Worm (Caenorhabditis elegans): ENCODE data around the gene K07F5.22.

K07F5.22 gene

DNA sequence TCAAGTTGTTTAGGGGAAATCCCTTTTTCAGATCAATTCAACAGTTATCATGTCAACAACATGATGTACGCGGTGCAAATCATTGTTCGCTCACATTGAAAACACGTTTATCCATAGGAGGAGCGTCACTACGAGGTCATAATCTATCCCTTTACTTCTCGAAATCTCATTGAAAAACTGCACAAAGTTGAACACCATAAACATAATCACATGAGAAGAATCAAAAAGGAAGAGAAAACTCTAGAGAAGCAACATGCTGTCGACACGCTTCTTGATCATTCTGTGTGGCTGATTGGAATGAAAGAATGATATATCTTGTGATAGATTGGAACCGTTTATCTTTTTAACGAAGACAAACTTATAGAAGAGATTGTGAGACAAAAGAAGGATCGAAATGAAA, 3.0 kb downstream of the K07F5.22 start:
- no peak for TF ChIP-seq mab-5 (tag; optimal IDR thresholded peaks at IDR 0.05)
- TF ChIP-seq hlh-1 (tag; optimal IDR thresholded peaks at IDR 0.05), result no peak

DNA sequence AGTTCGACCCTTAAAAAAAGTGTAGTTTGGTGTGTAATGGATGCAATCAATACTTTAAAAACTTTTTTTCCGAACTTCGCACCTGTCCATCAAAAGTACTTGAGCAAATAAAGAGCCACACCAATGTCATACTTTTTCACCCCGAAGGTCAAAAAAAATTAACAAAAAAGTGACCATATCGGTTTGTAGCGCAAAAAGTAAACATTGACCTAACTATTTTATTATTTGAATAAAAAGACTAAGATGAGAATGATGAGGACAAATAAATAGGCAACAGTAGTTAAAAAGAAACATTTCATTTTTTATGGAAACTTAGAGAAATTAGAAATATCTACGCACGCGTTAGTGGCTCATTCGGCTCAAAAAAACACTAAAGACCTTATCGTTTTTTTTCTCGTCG, 4.5 kb downstream of the K07F5.22 start:
- TF ChIP-seq nhr-237 (tag; optimal IDR thresholded peaks at IDR 0.05), result no peak
- no peak for TF ChIP-seq blmp-1 (tag; optimal IDR thresholded peaks at IDR 0.05)
- TF ChIP-seq zip-8 (tag; optimal IDR thresholded peaks at IDR 0.05), result no peak
- TF ChIP-seq lsy-2 (tag; optimal IDR thresholded peaks at IDR 0.05), result no peak

DNA sequence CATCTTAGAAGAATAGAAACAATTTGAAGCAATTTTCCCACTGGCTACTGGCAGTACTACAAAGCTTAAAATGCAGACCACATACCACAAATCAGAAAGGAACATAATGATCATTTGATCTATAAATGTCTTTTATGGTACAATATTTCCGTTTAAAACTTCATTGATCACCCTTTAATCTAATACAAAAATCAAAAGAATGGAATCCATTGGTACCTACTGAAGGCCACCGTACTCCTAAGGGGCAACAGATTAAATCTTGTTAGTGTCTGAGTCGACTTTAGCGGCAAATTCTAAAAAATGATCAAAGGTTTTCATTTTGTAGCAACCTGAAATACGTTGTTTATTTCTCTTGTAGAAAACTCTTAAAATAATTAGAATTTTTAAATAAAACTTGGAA, 7.3 kb downstream of the K07F5.22 start:
- TF ChIP-seq unc-62 (GFP tag; optimal IDR thresholded peaks at IDR 0.05), result no peak
- TF ChIP-seq nhr-76 (tag; optimal IDR thresholded peaks at IDR 0.05), result no peak
- TF ChIP-seq ces-1 (GFP tag; optimal IDR thresholded peaks at IDR 0.05), result no peak
- TF ChIP-seq ceh-43 (GFP tag; optimal IDR thresholded peaks at IDR 0.05), result no peak
- no peak for TF ChIP-seq sptf-1 (tag; optimal IDR thresholded peaks at IDR 0.05)
- TF ChIP-seq lin-32 (GFP tag; optimal IDR thresholded peaks at IDR 0.05), result no peak
- TF ChIP-seq lin-13 (tag; optimal IDR thresholded peaks at IDR 0.05), result no peak
- TF ChIP-seq hlh-1 (tag; optimal IDR thresholded peaks at IDR 0.05), result no peak

DNA sequence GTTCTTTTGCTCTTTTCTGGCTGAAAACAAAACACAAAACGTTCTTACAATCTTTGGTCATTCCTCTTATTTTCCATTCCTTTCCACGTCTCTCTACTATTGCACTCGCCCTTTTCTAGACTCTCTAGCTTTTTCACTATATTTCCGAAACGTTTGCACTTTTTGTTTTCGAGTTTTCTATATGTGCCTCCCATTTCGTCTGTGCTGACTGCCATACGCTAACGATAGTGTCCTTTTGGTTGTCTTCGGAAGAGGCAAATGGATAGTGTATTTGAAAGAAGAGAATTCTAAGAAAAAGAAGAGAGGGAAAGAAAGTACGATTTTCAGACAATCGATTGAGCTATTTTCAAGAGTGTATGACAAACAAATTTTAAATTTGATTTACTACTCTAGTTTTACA, 7.9 kb downstream of the K07F5.22 start:
- TF ChIP-seq sptf-1 (tag; optimal IDR thresholded peaks at IDR 0.05) (no peak), unc-39 (tag; optimal IDR thresholded peaks at IDR 0.05) (no peak)

DNA sequence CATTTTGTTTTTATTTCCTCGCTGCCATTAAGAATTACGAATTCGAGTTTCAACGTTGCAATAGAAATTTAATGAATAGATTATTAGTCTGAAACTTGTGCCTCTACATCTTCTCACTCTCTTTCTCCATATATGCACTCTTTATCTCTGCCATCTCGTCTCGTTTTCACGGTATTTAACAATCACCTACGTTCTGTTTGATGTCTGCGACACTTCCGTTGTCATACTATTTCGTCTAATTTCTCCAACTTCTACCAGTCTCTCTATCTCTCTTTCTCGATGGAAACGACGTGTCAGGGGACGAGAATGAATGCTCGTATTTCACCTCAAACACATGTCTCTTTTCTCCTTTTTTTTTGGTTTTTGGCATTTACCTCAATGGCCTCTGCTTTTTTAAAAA, 9.0 kb downstream of the K07F5.22 start:
- TF ChIP-seq elt-1 (tag; optimal IDR thresholded peaks at IDR 0.05; ENCODE audit: borderline replicate concordance, insufficient read depth) (no peak), nhr-2 (tag; optimal IDR thresholded peaks at IDR 0.05) (no peak), hlh-1 (tag; optimal IDR thresholded peaks at IDR 0.05) (peak; percentile 66), unc-62 (GFP tag; optimal IDR thresholded peaks at IDR 0.05) (peak; percentile 64), nhr-28 (tag; optimal IDR thresholded peaks at IDR 0.05) (no peak), nhr-237 (tag; optimal IDR thresholded peaks at IDR 0.05) (peak; percentile 7), ham-2 (GFP tag; optimal IDR thresholded peaks at IDR 0.05) (no peak), unc-120 (tag; optimal IDR thresholded peaks at IDR 0.05; ENCODE audit: poor library complexity, severe bottlenecking) (peak; percentile 61), sem-2 (GFP tag; optimal IDR thresholded peaks at IDR 0.05) (no peak), ces-1 (GFP tag; optimal IDR thresholded peaks at IDR 0.05) (peak; percentile 28), nhr-12 (tag; optimal IDR thresholded peaks at IDR 0.05) (no peak), pha-4 (tag; optimal IDR thresholded peaks at IDR 0.05) (peak; percentile 38), lsy-2 (tag; optimal IDR thresholded peaks at IDR 0.05) (no peak)

DNA sequence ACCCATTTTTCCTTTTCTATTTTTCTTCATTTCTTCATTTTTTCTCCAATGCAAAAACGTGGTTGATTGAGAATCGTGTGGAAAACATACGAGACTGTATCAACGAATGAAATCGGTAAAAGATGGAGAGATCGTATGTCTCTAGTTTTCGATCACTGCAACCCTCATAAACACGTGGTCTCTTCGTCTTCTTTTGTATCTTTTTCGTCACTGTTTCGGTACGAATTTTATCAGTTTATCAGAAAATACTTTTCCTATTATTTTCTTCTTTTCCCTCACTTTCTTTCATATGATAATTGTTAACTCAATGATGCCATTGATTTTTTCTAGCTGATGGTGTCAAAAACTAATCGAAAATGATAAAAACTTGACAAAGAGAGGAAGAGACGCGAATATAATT, 10.8 kb downstream of the K07F5.22 start:
- TF ChIP-seq nhr-76 (tag; optimal IDR thresholded peaks at IDR 0.05), result no peak
- TF ChIP-seq tbx-8 (GFP tag; optimal IDR thresholded peaks at IDR 0.05), result no peak
- TF ChIP-seq mep-1 (tag; optimal IDR thresholded peaks at IDR 0.05), result no peak
- TF ChIP-seq lin-32 (GFP tag; optimal IDR thresholded peaks at IDR 0.05), result no peak
- TF ChIP-seq flh-1 (GFP tag; optimal IDR thresholded peaks at IDR 0.05), result no peak
- no peak for TF ChIP-seq lin-13 (tag; optimal IDR thresholded peaks at IDR 0.05)
- TF ChIP-seq bed-3 (GFP tag; optimal IDR thresholded peaks at IDR 0.05), result no peak
- no peak for TF ChIP-seq pha-4 (tag; optimal IDR thresholded peaks at IDR 0.05)
- no peak for TF ChIP-seq unc-120 (tag; optimal IDR thresholded peaks at IDR 0.05; ENCODE audit: poor library complexity, severe bottlenecking)
- no peak for TF ChIP-seq mls-2 (tag; optimal IDR thresholded peaks at IDR 0.05)

DNA sequence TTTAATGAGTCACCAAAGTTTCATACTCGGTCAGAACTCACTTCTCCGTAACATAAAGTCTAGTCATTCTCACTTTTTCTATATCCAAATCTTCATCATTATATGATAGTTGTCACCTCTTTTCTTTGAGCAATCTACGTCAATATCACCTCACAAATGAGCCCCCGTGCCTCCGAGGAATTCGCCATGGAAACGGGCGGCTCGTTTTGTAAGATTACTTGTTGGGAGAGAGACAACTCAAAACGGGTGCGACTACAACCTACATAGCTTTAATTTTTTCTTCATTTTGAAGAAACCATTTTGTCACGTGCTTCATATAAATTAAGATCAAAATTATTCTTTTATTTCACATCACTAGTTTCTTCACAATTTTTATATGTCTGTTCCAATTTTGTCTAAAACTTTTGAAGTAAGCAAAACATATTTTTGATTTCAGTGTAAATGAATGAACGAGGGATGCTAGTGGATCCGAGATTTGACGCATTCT, 14.1 kb downstream of the K07F5.22 start, which contains the start of gene nhr-4:
Gene nhr-4, plus strand, starts transcription at position 437 of the 487 bp plus-strand sequence.
- no peak for TF ChIP-seq nhr-2 (tag; optimal IDR thresholded peaks at IDR 0.05)
- TF ChIP-seq bed-3 (GFP tag; optimal IDR thresholded peaks at IDR 0.05), result no peak
- TF ChIP-seq nhr-76 (tag; optimal IDR thresholded peaks at IDR 0.05), result no peak
- TF ChIP-seq nhr-28 (tag; optimal IDR thresholded peaks at IDR 0.05), result no peak
- no peak for TF ChIP-seq mls-2 (tag; optimal IDR thresholded peaks at IDR 0.05)
- TF ChIP-seq snpc-4 (tag; optimal IDR thresholded peaks at IDR 0.05), result no peak
- TF ChIP-seq elt-1 (tag; optimal IDR thresholded peaks at IDR 0.05; ENCODE audit: borderline replicate concordance, insufficient read depth), result no peak
- TF ChIP-seq sptf-1 (tag; optimal IDR thresholded peaks at IDR 0.05), result no peak
- TF ChIP-seq ces-1 (GFP tag; optimal IDR thresholded peaks at IDR 0.05), result no peak
- TF ChIP-seq unc-39 (tag; optimal IDR thresholded peaks at IDR 0.05), result no peak
- no peak for TF ChIP-seq unc-62 (GFP tag; optimal IDR thresholded peaks at IDR 0.05)
- TF ChIP-seq elt-3 (tag; optimal IDR thresholded peaks at IDR 0.05), result no peak
- no peak for TF ChIP-seq hlh-1 (tag; optimal IDR thresholded peaks at IDR 0.05)
- no peak for TF ChIP-seq sem-2 (GFP tag; optimal IDR thresholded peaks at IDR 0.05)
- no peak for TF ChIP-seq ceh-39 (tag; optimal IDR thresholded peaks at IDR 0.05)
- no peak for TF ChIP-seq zip-8 (tag; optimal IDR thresholded peaks at IDR 0.05)
- TF ChIP-seq ham-2 (GFP tag; optimal IDR thresholded peaks at IDR 0.05), result no peak
- TF ChIP-seq M03D4.4 (tag; optimal IDR thresholded peaks at IDR 0.05), result no peak
- TF ChIP-seq cnd-1 (tag; optimal IDR thresholded peaks at IDR 0.05), result no peak
